Worm (Caenorhabditis elegans): ENCODE measurements around the gene glb-28.
A peak's percentile ranks its signal among the peaks of the same experiment; 100 is the strongest.

DNA sequence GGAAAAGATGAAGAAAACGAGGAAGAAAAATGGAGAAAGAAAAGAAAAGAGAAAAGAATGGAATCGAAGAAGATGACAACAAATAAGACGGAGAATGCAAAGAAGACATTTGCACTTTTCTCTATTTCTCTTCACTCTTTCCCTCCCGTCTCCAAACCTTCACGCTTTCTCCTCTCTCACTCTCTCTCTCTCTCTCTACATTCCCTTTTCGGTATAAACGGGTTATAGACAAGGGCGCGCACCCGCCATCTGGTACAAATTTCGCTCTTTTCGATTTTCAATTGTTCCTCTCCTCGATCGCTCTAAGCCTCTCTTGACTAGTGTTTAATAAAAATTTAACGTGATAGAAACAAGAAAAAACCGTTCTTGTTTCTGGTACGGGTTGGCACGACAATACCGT, 40.3 kb downstream of the glb-28 start:
- TF ChIP-seq nhr-42 (GFP tag; IDR thresholded peaks at IDR 0.05) (no peak), ama-1 (optimal IDR thresholded peaks at IDR 0.05) (peak; percentile 12)
